Fruit fly (Drosophila melanogaster) whole organism, embryonic: ENCODE measurements around the gene ClpX.

ENCODE experiments used
- Aef1 ChIP-seq: fragments of 200-800 bp; sonication (Bioruptor generic); IDR thresholded peaks from 3 replicates; pipeline ENCODE4 v1.3.6; 2022; ENCODE audit warnings: missing biosample characterization, missing genetic modification characterization
- Atf6 ChIP-seq: fragments of 200-800 bp; sonication (Bioruptor generic); IDR thresholded peaks from 2 replicates; pipeline ENCODE4 v1.3.6; 2022; ENCODE audit warnings: missing biosample characterization, missing genetic modification characterization
- Bgb ChIP-seq: fragments of 200-800 bp; sonication (Bioruptor generic); IDR thresholded peaks from 2 replicates; pipeline ENCODE4 v1.3.6; 2022; ENCODE audit warnings: missing biosample characterization, missing genetic modification characterization; ENCODE audit not compliant: partially characterized antibody
- C15 ChIP-seq: fragments of 200-800 bp; sonication (Bioruptor generic); IDR thresholded peaks from 3 replicates; pipeline ENCODE4 v1.3.6; 2022; ENCODE audit warnings: missing biosample characterization, missing genetic modification characterization
- CG10431 ChIP-seq: fragments of 200-800 bp; sonication (Bioruptor generic); optimal IDR thresholded peaks from 3 replicates; lab custom pipeline; 2018; ENCODE audit warnings: missing biosample characterization, mild to moderate bottlenecking, missing genetic modification characterization
- CG11398 ChIP-seq: fragments of 200-800 bp; sonication (Bioruptor generic); optimal IDR thresholded peaks from 2 replicates; lab custom pipeline; 2016; ENCODE audit warnings: missing biosample characterization, missing genetic modification characterization
- CG11560 ChIP-seq: fragments of 200-800 bp; sonication (Bioruptor generic); IDR thresholded peaks from 3 replicates; pipeline ENCODE4 v1.3.6; 2022; ENCODE audit warnings: missing biosample characterization, missing genetic modification characterization
- CG12942 ChIP-seq: fragments of 200-800 bp; sonication (Bioruptor generic); optimal IDR thresholded peaks from 3 replicates; lab custom pipeline; 2016; ENCODE audit warnings: missing biosample characterization, missing genetic modification characterization
- CG14965 ChIP-seq: fragments of 200-800 bp; sonication (Bioruptor generic); optimal IDR thresholded peaks from 2 replicates; lab custom pipeline; 2016; ENCODE audit warnings: missing biosample characterization, missing genetic modification characterization, borderline replicate concordance
- CG15269 ChIP-seq: fragments of 200-800 bp; sonication (Bioruptor generic); optimal IDR thresholded peaks from 2 replicates; lab custom pipeline; 2018; ENCODE audit warnings: missing biosample characterization, mild to moderate bottlenecking, missing genetic modification characterization, moderate library complexity
- CG18011 ChIP-seq: fragments of 200-800 bp; sonication (Bioruptor generic); optimal IDR thresholded peaks from 2 replicates; lab custom pipeline; 2017; ENCODE audit warnings: missing biosample characterization, missing genetic modification characterization, mild to moderate bottlenecking, moderate library complexity, missing genotype
- CG18262 ChIP-seq: fragments of 200-800 bp; optimal IDR thresholded peaks from 3 replicates; lab custom pipeline; 2019; ENCODE audit warnings: missing biosample characterization, mild to moderate bottlenecking, missing genetic modification characterization, moderate library complexity
- CG18599 ChIP-seq: fragments of 200-800 bp; sonication (Bioruptor generic); optimal IDR thresholded peaks from 3 replicates; lab custom pipeline; 2017; ENCODE audit warnings: missing biosample characterization, missing genetic modification characterization, mild to moderate bottlenecking, moderate library complexity, missing genetic modification reagents
- CG2889 ChIP-seq: fragments of 200-800 bp; sonication (Bioruptor generic); IDR thresholded peaks from 3 replicates; pipeline ENCODE4 v1.3.6; 2022; ENCODE audit warnings: missing biosample characterization, missing genetic modification characterization
- CG31388 ChIP-seq: fragments of 200-800 bp; sonication (Bioruptor generic); optimal IDR thresholded peaks from 2 replicates; lab custom pipeline; 2016; ENCODE audit warnings: missing biosample characterization, missing genetic modification characterization
- CG31441 ChIP-seq: fragments of 200-800 bp; sonication (Bioruptor generic); IDR thresholded peaks from 2 replicates; pipeline ENCODE4 v1.3.6; 2022; ENCODE audit warnings: missing biosample characterization, missing genetic modification characterization
- CG33213 ChIP-seq: fragments of 200-800 bp; sonication (Bioruptor generic); optimal IDR thresholded peaks from 3 replicates; lab custom pipeline; 2016; ENCODE audit warnings: missing biosample characterization, missing genetic modification characterization
- CG3726 ChIP-seq: fragments of 200-800 bp; sonication (Bioruptor generic); IDR thresholded peaks from 3 replicates; pipeline ENCODE4, ENCODE4 v1.3.6; 2022; ENCODE audit warnings: missing biosample characterization, missing genetic modification characterization
- CG7745 ChIP-seq: fragments of 200-800 bp; sonication (Bioruptor generic); optimal IDR thresholded peaks from 2 replicates; lab custom pipeline; 2018; ENCODE audit warnings: missing biosample characterization, mild to moderate bottlenecking, missing genetic modification characterization, moderate library complexity
- CG7786 ChIP-seq: fragments of 200-800 bp; sonication (Bioruptor generic); optimal IDR thresholded peaks from 2 replicates; lab custom pipeline; 2016; ENCODE audit warnings: missing biosample characterization, missing genetic modification characterization
- CG8944 ChIP-seq: fragments of 200-800 bp; sonication (Bioruptor generic); optimal IDR thresholded peaks from 3 replicates; lab custom pipeline; 2016; ENCODE audit warnings: missing biosample characterization, missing genetic modification characterization
- Dad ChIP-seq: fragments of 200-800 bp; sonication (Bioruptor generic); optimal IDR thresholded peaks from 3 replicates; lab custom pipeline; 2016; ENCODE audit warnings: missing biosample characterization, missing genetic modification characterization
- Deaf1 ChIP-seq: fragments of 200-800 bp; optimal IDR thresholded peaks from 3 replicates; lab custom pipeline; 2019; ENCODE audit warnings: missing biosample characterization, mild to moderate bottlenecking, missing genetic modification characterization, moderate library complexity
- Dek ChIP-seq: fragments of 200-800 bp; sonication (Bioruptor generic); optimal IDR thresholded peaks from 3 replicates; lab custom pipeline; 2019; ENCODE audit warnings: missing biosample characterization, mild to moderate bottlenecking, missing genetic modification characterization, moderate library complexity
- Dll ChIP-seq: fragments of 200-800 bp; sonication (Bioruptor generic); IDR thresholded peaks from 4 replicates; pipeline ENCODE4 v1.3.6; 2022; ENCODE audit warnings: missing biosample characterization, missing genetic modification characterization; ENCODE audit not compliant: partially characterized antibody
- Hand ChIP-seq: fragments of 200-800 bp; sonication (Bioruptor generic); optimal IDR thresholded peaks from 2 replicates; lab custom pipeline; 2017; ENCODE audit warnings: mild to moderate bottlenecking, missing biosample characterization, missing genetic modification reagents, missing genetic modification characterization
- Hey ChIP-seq: fragments of 200-800 bp; sonication (Bioruptor generic); optimal IDR thresholded peaks from 3 replicates; lab custom pipeline; 2018; ENCODE audit warnings: missing biosample characterization, mild to moderate bottlenecking, missing genetic modification characterization
- Hr51 ChIP-seq, 2 experiments: fragments of 200-800 bp; sonication (Bioruptor generic); optimal IDR thresholded peaks; 2 replicates in 1 of 2; 3 replicates in 1 of 2; lab custom pipeline; 2016 to 2018; ENCODE audit warnings: missing biosample characterization in 2 of 2, missing genetic modification characterization in 2 of 2, mild to moderate bottlenecking in 1 of 2, moderate library complexity in 1 of 2
- Hr78 ChIP-seq, 2 experiments: fragments of 200-800 bp in 1 of 2; fragments of >200 bp in 1 of 2; sonication (Bioruptor generic) in 1 of 2; optimal IDR thresholded peaks; 2 replicates each; lab custom pipeline; 2017 to 2019; ENCODE audit warnings: missing biosample characterization in 2 of 2, missing genetic modification characterization in 2 of 2, mild to moderate bottlenecking in 1 of 2, moderate library complexity in 1 of 2
- Opbp ChIP-seq: fragments of 200-800 bp; sonication (Bioruptor generic); IDR thresholded peaks from 3 replicates; pipeline ENCODE4 v1.3.6; 2022; ENCODE audit warnings: missing biosample characterization, missing genetic modification characterization; ENCODE audit not compliant: partially characterized antibody
- ap ChIP-seq: fragments of 200-800 bp; sonication (Bioruptor generic); IDR thresholded peaks from 2 replicates; pipeline ENCODE4 v1.3.6; 2022; ENCODE audit warnings: missing biosample characterization, missing genetic modification characterization
- ash1 ChIP-seq: fragments of 200-800 bp; sonication (Bioruptor generic); optimal IDR thresholded peaks from 2 replicates; lab custom pipeline; 2018; ENCODE audit warnings: missing biosample characterization, mild to moderate bottlenecking, missing genetic modification characterization
- br ChIP-seq: fragments of >200 bp; optimal IDR thresholded peaks from 2 replicates; lab custom pipeline; 2017
- cg ChIP-seq: fragments of 200-800 bp; sonication (Bioruptor generic); optimal IDR thresholded peaks from 3 replicates; lab custom pipeline; 2019; ENCODE audit warnings: missing biosample characterization, mild to moderate bottlenecking, missing genetic modification characterization, moderate library complexity
- dati ChIP-seq: fragments of 200-800 bp; sonication (Bioruptor generic); IDR thresholded peaks from 2 replicates; pipeline ENCODE4 v1.3.6; 2022; ENCODE audit warnings: missing biosample characterization, missing genetic modification characterization
- fru ChIP-seq: fragments of >200 bp; optimal IDR thresholded peaks from 2 replicates; lab custom pipeline; 2017
- gfzf ChIP-seq: fragments of 200-800 bp; sonication (Bioruptor generic); optimal IDR thresholded peaks from 2 replicates; lab custom pipeline; 2016; ENCODE audit warnings: missing biosample characterization, mild to moderate bottlenecking, missing genetic modification characterization, moderate library complexity
- her ChIP-seq: fragments of 200-800 bp; sonication (Bioruptor generic); optimal IDR thresholded peaks from 2 replicates; lab custom pipeline; 2016; ENCODE audit warnings: missing biosample characterization, missing genetic modification characterization
- hth ChIP-seq: fragments of >200 bp; optimal IDR thresholded peaks from 2 replicates; lab custom pipeline; 2017; ENCODE audit warnings: inconsistent platforms
- ken ChIP-seq: fragments of 200-800 bp; sonication (Bioruptor generic); IDR thresholded peaks from 3 replicates; pipeline ENCODE4 v1.3.6; 2022; ENCODE audit warnings: missing biosample characterization, missing genetic modification characterization
- lab ChIP-seq: fragments of 200-800 bp; sonication (Bioruptor generic); optimal IDR thresholded peaks from 3 replicates; lab custom pipeline; 2017; ENCODE audit warnings: missing biosample characterization, missing genetic modification characterization, mild to moderate bottlenecking, moderate library complexity, missing genetic modification reagents
- nom ChIP-seq: fragments of 200-800 bp; sonication (Bioruptor generic); optimal IDR thresholded peaks from 2 replicates; lab custom pipeline; 2017; ENCODE audit warnings: missing biosample characterization, missing genetic modification characterization, mild to moderate bottlenecking, moderate library complexity, missing genetic modification reagents
- org-1 ChIP-seq: fragments of 200-800 bp; sonication (Bioruptor generic); optimal IDR thresholded peaks from 2 replicates; lab custom pipeline; 2017; ENCODE audit warnings: missing biosample characterization, missing genetic modification characterization
- repo ChIP-seq: fragments of 200-800 bp; sonication (Bioruptor generic); optimal IDR thresholded peaks from 2 replicates; lab custom pipeline; 2016; ENCODE audit warnings: missing biosample characterization, missing genetic modification characterization
- sc ChIP-seq, 3 experiments: fragments of >200 bp in 2 of 3; fragments of 200-800 bp in 1 of 3; sonication (Bioruptor generic) in 1 of 3; optimal IDR thresholded peaks; 2 replicates in 2 of 3; 3 replicates in 1 of 3; lab custom pipeline; 2017; ENCODE audit warnings: mild to moderate bottlenecking in 1 of 3, missing biosample characterization in 1 of 3, missing genetic modification characterization in 1 of 3, missing genetic modification reagents in 1 of 3
- sens ChIP-seq: fragments of 200-800 bp; sonication (Bioruptor generic); peaks from one replicate; lab custom pipeline; 2016; ENCODE audit warnings: missing biosample characterization, missing genetic modification characterization
- sug ChIP-seq: fragments of 200-800 bp; optimal IDR thresholded peaks from 2 replicates; lab custom pipeline; 2019; ENCODE audit warnings: missing biosample characterization, mild to moderate bottlenecking, missing genetic modification characterization, moderate library complexity
- tgo ChIP-seq: fragments of 200-800 bp; sonication (Bioruptor generic); IDR thresholded peaks from 3 replicates; pipeline ENCODE4 v1.3.6; 2022; ENCODE audit warnings: missing biosample characterization, missing genetic modification characterization
- toy ChIP-seq: fragments of 200-800 bp; sonication (Bioruptor generic); IDR thresholded peaks from 2 replicates; pipeline ENCODE4 v1.3.6; 2022; ENCODE audit warnings: missing biosample characterization, missing genetic modification characterization
- trh ChIP-seq: fragments of 200-800 bp; sonication (Bioruptor generic); optimal IDR thresholded peaks from 2 replicates; lab custom pipeline; 2016; ENCODE audit warnings: missing biosample characterization, missing genetic modification characterization

Gene ClpX

dm6 chr3R:19905932-19906439 lies 2.5 kb upstream of the ClpX start (continued):
- TF ChIP-seq org-1 (GFP tag; lab: Kevin White, UChicago) (peak; percentile 77), CG18599 (GFP tag; lab: Kevin White, UChicago) (peak; percentile 92), gfzf (GFP tag; lab: Kevin White, UChicago) (no peak), Hand (peak; percentile 63), trh (GFP tag; lab: Kevin White, UChicago) (no peak), sug (tag; lab: Kevin White, UChicago) (peak; percentile 98), Aef1 (GFP tag; lab: Robert Waterston, UW) (peak; percentile 83), sens (GFP tag; lab: Kevin White, UChicago) (peak; percentile 96), CG18011 (peak; percentile 67), Dad (peak; percentile 59), Hr78 (GFP tag; optimal IDR thresholded peaks at IDR 0.05; lab: Kevin White, UChicago) (no peak), CG14965 (GFP tag; lab: Kevin White, UChicago) (peak; percentile 14), CG11398 (peak; percentile 58), ash1 (no peak), lab (GFP tag; lab: Kevin White, UChicago) (peak; percentile 92), fru (lab: Kevin White, UChicago) (no peak), CG2889 (GFP tag; lab: Robert Waterston, UW) (peak; percentile 48; the same call in 2 of the 3 replicates), Hr51 (GFP tag; optimal IDR thresholded peaks at IDR 0.05; lab: Kevin White, UChicago) (peak; percentile 72 to 85), CG10431 (GFP tag; lab: Kevin White, UChicago) (no peak), ap (GFP tag; lab: Robert Waterston, UW) (peak; percentile 58), Hey (tag; lab: Kevin White, UChicago) (peak; percentile 37), toy (GFP tag; lab: Robert Waterston, UW) (peak; percentile 75), CG15269 (tag; lab: Kevin White, UChicago) (peak; percentile 83), ken (GFP tag; lab: Robert Waterston, UW) (peak; percentile 68; the same call in 1 of the 3 replicates), CG7745 (no peak), dati (GFP tag; lab: Robert Waterston, UW) (0 out of 2 replicates have a peak, but pooled peaks have one; percentile 10), br (lab: Kevin White, UChicago) (no peak), CG33213 (peak; percentile 7), CG18262 (peak; percentile 72), CG31388 (GFP tag; lab: Kevin White, UChicago) (no peak), CG31441 (GFP tag; lab: Robert Waterston, UW) (peak; percentile 82), CG12942 (GFP tag; lab: Kevin White, UChicago) (peak; percentile 65), Atf6 (GFP tag; lab: Robert Waterston, UW) (peak; percentile 86), Dek (tag; lab: Kevin White, UChicago) (peak; percentile 59), nom (GFP tag; lab: Kevin White, UChicago) (peak; percentile 60), CG7786 (peak; percentile 85), her (peak; percentile 68), CG11560 (0 out of 3 replicates have a peak, but pooled peaks have one; percentile 45), cg (peak; percentile 32), Dll (GFP tag; lab: Robert Waterston, UW) (peak; percentile 11; the same call in 1 of the 4 replicates), hth (lab: Kevin White, UChicago) (no peak), C15 (GFP tag; lab: Robert Waterston, UW) (peak; percentile 67; the same call in 2 of the 3 replicates), CG3726 (GFP tag; lab: Robert Waterston, UW) (peak; percentile 78; the same call in 1 of the 3 replicates), Deaf1 (tag; lab: Kevin White, UChicago) (peak; percentile 52), Bgb (GFP tag; lab: Robert Waterston, UW) (no peak), tgo (GFP tag; lab: Robert Waterston, UW) (peak; percentile 84), sc (optimal IDR thresholded peaks at IDR 0.05; lab: Kevin White, UChicago) (no peak), sc (GFP tag; optimal IDR thresholded peaks at IDR 0.05; lab: Kevin White, UChicago) (peak; percentile 48), repo (GFP tag; lab: Kevin White, UChicago) (no peak), CG8944 (GFP tag; lab: Kevin White, UChicago) (peak; percentile 73), Opbp (GFP tag; lab: Robert Waterston, UW) (no peak)
